Fruit fly (Drosophila melanogaster) whole organism, embryonic: ENCODE measurements around the gene ebd1.
A peak's percentile ranks its signal among the peaks of the same experiment; 100 is the strongest.

Experiments
- ATbp ChIP-seq: fragments of 200-800 bp; sonication (Bioruptor generic); optimal IDR thresholded peaks from 2 replicates; lab custom pipeline; 2017; ENCODE audit warnings: missing biosample characterization, mild to moderate bottlenecking, missing genetic modification characterization, missing genetic modification reagents
- Awh ChIP-seq: fragments of 200-800 bp; sonication (Bioruptor generic); IDR thresholded peaks from 2 replicates; pipeline ENCODE4, ENCODE4 v1.3.6; 2022; ENCODE audit warnings: missing biosample characterization, missing genetic modification characterization
- BEAF-32 ChIP-seq: fragments of 200-800 bp; sonication (Bioruptor generic); optimal IDR thresholded peaks from 3 replicates; lab custom pipeline; 2017; ENCODE audit warnings: missing biosample characterization, missing genetic modification characterization, mild to moderate bottlenecking, moderate library complexity, missing genetic modification reagents
- BtbVII ChIP-seq: fragments of 200-800 bp; sonication (Bioruptor generic); optimal IDR thresholded peaks from 3 replicates; lab custom pipeline; 2017; ENCODE audit warnings: missing biosample characterization, mild to moderate bottlenecking, missing genetic modification characterization
- CG10543 ChIP-seq: fragments of 200-800 bp; sonication (Bioruptor generic); optimal IDR thresholded peaks from 3 replicates; lab custom pipeline; 2017; ENCODE audit warnings: missing biosample characterization, mild to moderate bottlenecking, missing genetic modification characterization, moderate library complexity
- CG11695 ChIP-seq: fragments of 200-800 bp; sonication (Bioruptor generic); IDR thresholded peaks from 3 replicates; pipeline ENCODE4 v1.3.6; 2022; ENCODE audit warnings: missing biosample characterization, missing genetic modification characterization
- CG12219 ChIP-seq: fragments of 200-800 bp; sonication (Bioruptor generic); optimal IDR thresholded peaks from 3 replicates; lab custom pipeline; 2018; ENCODE audit warnings: missing biosample characterization, mild to moderate bottlenecking, missing genetic modification characterization
- CG12659 ChIP-seq: fragments of 200-800 bp; sonication (Bioruptor generic); optimal IDR thresholded peaks from 3 replicates; lab custom pipeline; 2017; ENCODE audit warnings: mild to moderate bottlenecking, missing biosample characterization, missing genetic modification reagents, missing genetic modification characterization
- CG13424 ChIP-seq: fragments of 200-800 bp; sonication (Bioruptor generic); optimal IDR thresholded peaks from 2 replicates; lab custom pipeline; 2019; ENCODE audit warnings: missing biosample characterization, mild to moderate bottlenecking, missing genetic modification characterization, moderate library complexity
- CG17359 ChIP-seq: fragments of 200-800 bp; sonication (Bioruptor generic); optimal IDR thresholded peaks from 3 replicates; lab custom pipeline; 2018; ENCODE audit warnings: missing biosample characterization, mild to moderate bottlenecking, missing genetic modification characterization, moderate library complexity
- CG17361 ChIP-seq: fragments of 200-800 bp; sonication (Bioruptor generic); IDR thresholded peaks from 3 replicates; pipeline ENCODE4 v1.3.6; 2022; ENCODE audit warnings: missing biosample characterization, missing genetic modification characterization
- CG18011 ChIP-seq: fragments of 200-800 bp; sonication (Bioruptor generic); optimal IDR thresholded peaks from 2 replicates; lab custom pipeline; 2017; ENCODE audit warnings: missing biosample characterization, missing genetic modification characterization, mild to moderate bottlenecking, moderate library complexity, missing genotype
- CG18262 ChIP-seq: fragments of 200-800 bp; optimal IDR thresholded peaks from 3 replicates; lab custom pipeline; 2019; ENCODE audit warnings: missing biosample characterization, mild to moderate bottlenecking, missing genetic modification characterization, moderate library complexity
- CG2120 ChIP-seq: fragments of 200-800 bp; sonication (Bioruptor generic); optimal IDR thresholded peaks from 3 replicates; lab custom pipeline; 2016; ENCODE audit warnings: missing biosample characterization, missing genetic modification characterization
- CG6175 ChIP-seq: fragments of 200-800 bp; sonication (Bioruptor generic); IDR thresholded peaks from 3 replicates; pipeline ENCODE4 v1.3.6; 2022; ENCODE audit warnings: missing biosample characterization, missing genetic modification characterization
- CG6765 ChIP-seq: fragments of 200-800 bp; sonication (Bioruptor generic); optimal IDR thresholded peaks from 3 replicates; lab custom pipeline; 2017; ENCODE audit warnings: missing biosample characterization, mild to moderate bottlenecking, missing genetic modification characterization
- CG7372 ChIP-seq: fragments of 200-800 bp; sonication (Bioruptor generic); IDR thresholded peaks from 2 replicates; pipeline ENCODE4 v1.3.6; 2022; ENCODE audit warnings: missing biosample characterization, missing genetic modification characterization
- CG8388 ChIP-seq: fragments of 200-800 bp; sonication (Bioruptor generic); optimal IDR thresholded peaks from 2 replicates; lab custom pipeline; 2019; ENCODE audit warnings: missing biosample characterization, mild to moderate bottlenecking, missing genetic modification characterization, moderate library complexity
- CHES-1-like ChIP-seq: fragments of 200-800 bp; sonication (Bioruptor generic); optimal IDR thresholded peaks from 2 replicates; lab custom pipeline; 2016; ENCODE audit warnings: missing biosample characterization, missing genetic modification characterization
- Doc2 ChIP-seq: fragments of 200-800 bp; sonication (Bioruptor generic); IDR thresholded peaks from 2 replicates; pipeline ENCODE4 v1.3.6; 2022; ENCODE audit warnings: missing biosample characterization, missing genetic modification characterization
- Drgx ChIP-seq: fragments of 200-800 bp; sonication (Bioruptor generic); IDR thresholded peaks from 2 replicates; pipeline ENCODE4 v1.3.6; 2022; ENCODE audit warnings: missing biosample characterization, missing genetic modification characterization
- H15 ChIP-seq: fragments of 200-800 bp; sonication (Bioruptor generic); IDR thresholded peaks from 3 replicates; pipeline ENCODE4 v1.3.6; 2022; ENCODE audit warnings: missing biosample characterization, missing genetic modification characterization
- HHEX ChIP-seq: fragments of 200-800 bp; sonication (Bioruptor generic); optimal IDR thresholded peaks from 3 replicates; lab custom pipeline; 2017; ENCODE audit warnings: missing biosample characterization, mild to moderate bottlenecking, missing genetic modification characterization, missing genetic modification reagents
- Hey ChIP-seq: fragments of 200-800 bp; sonication (Bioruptor generic); optimal IDR thresholded peaks from 3 replicates; lab custom pipeline; 2018; ENCODE audit warnings: missing biosample characterization, mild to moderate bottlenecking, missing genetic modification characterization
- Hmr ChIP-seq: fragments of 200-800 bp; sonication (Bioruptor generic); optimal IDR thresholded peaks from 3 replicates; lab custom pipeline; 2017; ENCODE audit warnings: mild to moderate bottlenecking, missing biosample characterization, missing genetic modification reagents, missing genetic modification characterization
- Hr3 ChIP-seq: fragments of 200-800 bp; sonication (Bioruptor generic); optimal IDR thresholded peaks from 3 replicates; lab custom pipeline; 2016; ENCODE audit warnings: missing biosample characterization, missing genetic modification characterization
- Hr78 ChIP-seq, 2 experiments: fragments of 200-800 bp in 1 of 2; fragments of >200 bp in 1 of 2; sonication (Bioruptor generic) in 1 of 2; optimal IDR thresholded peaks; 2 replicates each; lab custom pipeline; 2017 to 2019; ENCODE audit warnings: missing biosample characterization in 2 of 2, missing genetic modification characterization in 2 of 2, mild to moderate bottlenecking in 1 of 2, moderate library complexity in 1 of 2
- Oli ChIP-seq: fragments of 200-800 bp; sonication (Bioruptor generic); optimal IDR thresholded peaks from 2 replicates; lab custom pipeline; 2018; ENCODE audit warnings: missing biosample characterization, mild to moderate bottlenecking, missing genetic modification characterization, moderate library complexity
- Pdp1 ChIP-seq, 2 experiments: fragments of 200-800 bp; sonication (Bioruptor generic); optimal IDR thresholded peaks; 3 replicates each; lab custom pipeline; 2016; ENCODE audit warnings: missing biosample characterization in 2 of 2, missing genetic modification characterization in 2 of 2, mild to moderate bottlenecking in 1 of 2, moderate library complexity in 1 of 2
- Sox100B ChIP-seq: fragments of 200-800 bp; sonication (Bioruptor generic); optimal IDR thresholded peaks from 3 replicates; lab custom pipeline; 2018; ENCODE audit warnings: missing biosample characterization, mild to moderate bottlenecking, missing genetic modification characterization
- ara ChIP-seq: fragments of 200-800 bp; sonication (Bioruptor generic); IDR thresholded peaks from 2 replicates; pipeline ENCODE4 v1.3.6; 2022; ENCODE audit warnings: missing biosample characterization, missing genetic modification characterization
- bab2 ChIP-seq: fragments of 200-800 bp; sonication (Bioruptor generic); optimal IDR thresholded peaks from 2 replicates; lab custom pipeline; 2016; ENCODE audit warnings: missing biosample characterization, missing genetic modification characterization
- crol ChIP-seq: fragments of 200-800 bp; sonication (Bioruptor generic); IDR thresholded peaks from 2 replicates; pipeline ENCODE4 v1.3.6; 2022; ENCODE audit warnings: missing biosample characterization, missing genetic modification characterization
- cwo ChIP-seq: fragments of 200-800 bp; sonication (Bioruptor generic); optimal IDR thresholded peaks from 3 replicates; lab custom pipeline; 2017; ENCODE audit warnings: missing biosample characterization, missing genetic modification characterization, mild to moderate bottlenecking, moderate library complexity, missing genetic modification reagents
- dysf ChIP-seq: fragments of 200-800 bp; sonication (Bioruptor generic); IDR thresholded peaks from 3 replicates; pipeline ENCODE4 v1.3.6; 2022; ENCODE audit warnings: missing biosample characterization, missing genetic modification characterization
- eyg ChIP-seq: fragments of 200-800 bp; sonication (Bioruptor generic); optimal IDR thresholded peaks from 3 replicates; lab custom pipeline; 2016; ENCODE audit warnings: missing biosample characterization, missing genetic modification characterization
- gem ChIP-seq: fragments of 200-800 bp; sonication (Bioruptor generic); optimal IDR thresholded peaks from 2 replicates; lab custom pipeline; 2019; ENCODE audit warnings: missing biosample characterization, mild to moderate bottlenecking, missing genetic modification characterization, moderate library complexity
- kni ChIP-seq: fragments of 200-800 bp; sonication (Bioruptor generic); optimal IDR thresholded peaks from 3 replicates; lab custom pipeline; 2017; ENCODE audit warnings: mild to moderate bottlenecking, missing biosample characterization, missing genetic modification reagents, missing genetic modification characterization
- nmo ChIP-seq: fragments of 200-800 bp; sonication (Bioruptor generic); optimal IDR thresholded peaks from 2 replicates; lab custom pipeline; 2018; ENCODE audit warnings: missing biosample characterization, mild to moderate bottlenecking, missing genetic modification characterization, moderate library complexity
- sc ChIP-seq, 3 experiments: fragments of >200 bp in 2 of 3; fragments of 200-800 bp in 1 of 3; sonication (Bioruptor generic) in 1 of 3; optimal IDR thresholded peaks; 2 replicates in 2 of 3; 3 replicates in 1 of 3; lab custom pipeline; 2017; ENCODE audit warnings: mild to moderate bottlenecking in 1 of 3, missing biosample characterization in 1 of 3, missing genetic modification characterization in 1 of 3, missing genetic modification reagents in 1 of 3
- sd ChIP-seq: fragments of 200-800 bp; sonication (Bioruptor generic); optimal IDR thresholded peaks from 3 replicates; lab custom pipeline; 2018; ENCODE audit warnings: missing biosample characterization, mild to moderate bottlenecking, missing genetic modification characterization, moderate library complexity
- sna ChIP-seq: fragments of 200-800 bp; sonication (Bioruptor generic); IDR thresholded peaks from 2 replicates; pipeline ENCODE4 v1.3.6; 2022; ENCODE audit warnings: missing biosample characterization, missing genetic modification characterization; ENCODE audit not compliant: partially characterized antibody
- so ChIP-seq: fragments of 200-800 bp; sonication (Bioruptor generic); IDR thresholded peaks from 3 replicates; pipeline ENCODE4 v1.3.6; 2022; ENCODE audit warnings: missing biosample characterization, missing genetic modification characterization
- ssp ChIP-seq: fragments of 200-800 bp; sonication (Bioruptor generic); IDR thresholded peaks from 2 replicates; pipeline ENCODE4 v1.3.6; 2022; ENCODE audit warnings: missing biosample characterization, missing genetic modification characterization
- tio ChIP-seq: fragments of 200-800 bp; sonication (Bioruptor generic); optimal IDR thresholded peaks from 2 replicates; lab custom pipeline; 2017; ENCODE audit warnings: missing biosample characterization, missing genetic modification characterization, inconsistent platforms
- unpg ChIP-seq: fragments of 200-800 bp; sonication (Bioruptor generic); optimal IDR thresholded peaks from 3 replicates; lab custom pipeline; 2018; ENCODE audit warnings: missing biosample characterization, mild to moderate bottlenecking, missing genetic modification characterization, moderate library complexity

The ebd1 gene

DNA sequence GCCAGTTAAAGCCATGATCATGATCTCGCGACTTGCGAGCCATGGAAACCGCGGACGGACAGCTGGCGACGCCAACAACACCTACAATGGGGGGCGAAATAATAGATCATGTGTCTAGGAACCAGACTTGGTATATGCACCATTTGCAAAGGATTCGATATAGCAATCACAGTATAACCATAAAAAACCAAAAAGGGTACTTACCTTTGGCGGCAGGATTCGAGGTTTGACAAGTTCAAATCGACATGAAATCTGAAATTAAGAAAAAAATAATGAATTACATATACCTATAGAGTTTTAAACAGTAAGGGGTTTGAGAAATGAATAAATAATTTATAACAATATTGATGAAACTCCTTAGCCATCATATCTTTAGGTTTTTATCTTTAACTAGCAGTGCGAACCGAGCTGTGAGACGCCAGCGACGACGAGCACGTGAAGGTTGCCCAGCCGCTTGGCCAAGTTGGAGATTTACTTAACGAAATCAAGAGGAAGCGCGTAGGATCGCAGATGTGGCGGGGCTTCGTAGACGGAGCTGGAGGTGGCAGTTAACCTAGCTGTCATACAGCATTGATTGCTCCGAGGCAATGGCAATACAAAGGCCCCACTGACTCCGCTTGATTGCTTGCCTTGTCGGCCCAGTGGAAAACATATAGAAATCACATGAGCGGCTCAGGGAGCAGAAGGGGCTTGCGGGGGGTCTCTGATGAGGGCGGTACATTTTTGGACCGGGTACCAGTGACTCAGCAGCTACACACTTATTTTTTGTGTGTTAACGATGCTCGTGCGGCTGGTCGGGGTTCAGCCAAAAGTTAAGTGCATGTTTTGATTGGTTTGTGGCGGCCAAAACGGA, 48.7 kb upstream of the ebd1 start (continued):
- peak; percentile 46; the same call in 1 of the 3 replicates for TF ChIP-seq CG11695 (GFP tag; lab: Robert Waterston, UW)
- TF ChIP-seq sna (GFP tag; lab: Robert Waterston, UW) = no peak
- peak; percentile 22 for TF ChIP-seq tio (GFP tag; lab: Kevin White, UChicago)
- TF ChIP-seq Hey (tag; lab: Kevin White, UChicago) = no peak
- TF ChIP-seq BtbVII (GFP tag; lab: Kevin White, UChicago) = peak; percentile 1
- peak; percentile 36 for TF ChIP-seq CG6765 (GFP tag; lab: Kevin White, UChicago)
- peak; percentile 20 for TF ChIP-seq CG13424 (tag; lab: Kevin White, UChicago)
- peak; percentile 36 for TF ChIP-seq nmo
- TF ChIP-seq CG18262 (tag; lab: Kevin White, UChicago) = peak; percentile 57
- peak; percentile 65 for TF ChIP-seq gem (tag; lab: Kevin White, UChicago)
- no peak for TF ChIP-seq H15 (GFP tag; lab: Robert Waterston, UW)
- TF ChIP-seq ATbp (GFP tag; lab: Kevin White, UChicago) = peak; percentile 43
- TF ChIP-seq CG7372 (GFP tag; lab: Robert Waterston, UW) = peak; percentile 36; the same call in 1 of the 2 replicates
- peak; percentile 12 for TF ChIP-seq CG10543 (GFP tag; lab: Kevin White, UChicago)
- peak; percentile 15 for TF ChIP-seq CG2120 (GFP tag; lab: Kevin White, UChicago)
- peak; percentile 26 for TF ChIP-seq cwo (GFP tag; lab: Kevin White, UChicago)
- peak; percentile 40 for TF ChIP-seq Hmr (GFP tag; lab: Kevin White, UChicago)
- peak in 1 of 2 experiments; percentile 8 for TF ChIP-seq Pdp1 (GFP tag; optimal IDR thresholded peaks at IDR 0.05; lab: Kevin White, UChicago)
- peak; percentile 36 for TF ChIP-seq HHEX
- TF ChIP-seq unpg (GFP tag; lab: Kevin White, UChicago) = peak; percentile 49
- TF ChIP-seq kni (GFP tag; lab: Kevin White, UChicago) = peak; percentile 35
- TF ChIP-seq CG12219 = no peak
- no peak for TF ChIP-seq CG18011 (GFP tag; lab: Kevin White, UChicago)
- no peak for TF ChIP-seq sc (optimal IDR thresholded peaks at IDR 0.05; lab: Kevin White, UChicago)
- no peak for TF ChIP-seq sc (GFP tag; optimal IDR thresholded peaks at IDR 0.05; lab: Kevin White, UChicago)
- TF ChIP-seq eyg (GFP tag; lab: Kevin White, UChicago) = no peak
- TF ChIP-seq CG6175 (GFP tag; lab: Robert Waterston, UW) = peak; percentile 51; the same call in 1 of the 3 replicates
- TF ChIP-seq CG8388 (GFP tag; lab: Kevin White, UChicago) = peak; percentile 46
- TF ChIP-seq crol (GFP tag; lab: Robert Waterston, UW) = peak; percentile 84
- TF ChIP-seq Awh (GFP tag; lab: Robert Waterston, UW) = peak; percentile 66; the same call in 1 of the 2 replicates
- TF ChIP-seq so = 0 out of 3 replicates have a peak, but pooled peaks have one; percentile 29
- peak; percentile 53 for TF ChIP-seq Sox100B (GFP tag; lab: Kevin White, UChicago)
- TF ChIP-seq bab2 (GFP tag; lab: Kevin White, UChicago) = no peak
- no peak for TF ChIP-seq ara
- TF ChIP-seq dysf (GFP tag; lab: Robert Waterston, UW) = peak; percentile 43; the same call in 1 of the 3 replicates
- TF ChIP-seq CG17361 (GFP tag; lab: Robert Waterston, UW) = peak; percentile 71
- TF ChIP-seq Drgx (GFP tag; lab: Robert Waterston, UW) = peak; percentile 34; the same call in 1 of the 2 replicates
- peak; percentile 48 for TF ChIP-seq Oli (tag; lab: Kevin White, UChicago)
- TF ChIP-seq CHES-1-like (GFP tag; lab: Kevin White, UChicago) = no peak
- no peak for TF ChIP-seq Hr3 (GFP tag; lab: Kevin White, UChicago)
- no peak for TF ChIP-seq BEAF-32 (GFP tag; lab: Kevin White, UChicago)
- peak; percentile 11 for TF ChIP-seq CG17359 (tag; lab: Kevin White, UChicago)
- TF ChIP-seq CG12659 = peak; percentile 35
- TF ChIP-seq Hr78 (GFP tag; optimal IDR thresholded peaks at IDR 0.05; lab: Kevin White, UChicago) = peak in 1 of 2 experiments; percentile 14
- TF ChIP-seq Doc2 (GFP tag; lab: Robert Waterston, UW) = no peak
- TF ChIP-seq sd (tag; lab: Kevin White, UChicago) = peak; percentile 45
- no peak for TF ChIP-seq ssp (GFP tag; lab: Robert Waterston, UW)
